Worm (Caenorhabditis elegans) whole organism, L4/young adult: ENCODE measurements around the gene blos-2.
"Not testable (repeated sequence)": the region's sequence is repeated elsewhere in the genome, so short reads cannot be mapped to it uniquely, and the experiment has no call there.

ENCODE experiments used
- dao-5 ChIP-seq: sonication (generic microtip); optimal IDR thresholded peaks from 2 replicates; lab custom pipeline; 2016; ENCODE audit warnings: missing genotype, missing genetic modification characterization, moderate library complexity, missing compliant biosample characterization
- him-1 ChIP-seq: sonication (generic microtip); optimal IDR thresholded peaks from 2 replicates; lab custom pipeline; 2016; ENCODE audit warnings: missing genotype, missing genetic modification reagents, missing genetic modification characterization, missing compliant biosample characterization

DNA sequence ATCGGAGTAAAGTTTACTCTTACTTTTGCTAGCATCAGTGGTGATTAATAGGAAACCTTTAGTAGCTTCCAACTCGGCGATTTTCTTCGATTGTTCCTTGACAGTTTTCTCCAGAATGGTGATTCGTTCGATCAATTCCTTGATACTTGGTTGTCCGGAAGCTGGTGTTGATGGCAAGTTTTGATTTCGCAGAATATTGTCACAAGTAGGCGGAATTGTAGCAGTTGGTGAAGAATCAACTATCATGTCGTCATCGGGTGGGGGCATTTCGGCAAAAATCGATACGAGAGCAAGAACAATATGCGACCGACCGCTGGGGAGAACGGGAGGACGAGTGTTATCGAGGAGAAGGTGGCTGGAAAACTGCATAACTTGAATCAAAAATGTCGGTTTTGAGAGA lies 13.2 kb downstream of the blos-2 start, which contains the start of gene Y73B6BL.289:
- TF ChIP-seq dao-5; him-1 (tag; lab: Kevin White, UChicago): not testable (repeated sequence)
